Fruit fly (Drosophila melanogaster): ENCODE data around the gene Acam.

Acam gene

DNA sequence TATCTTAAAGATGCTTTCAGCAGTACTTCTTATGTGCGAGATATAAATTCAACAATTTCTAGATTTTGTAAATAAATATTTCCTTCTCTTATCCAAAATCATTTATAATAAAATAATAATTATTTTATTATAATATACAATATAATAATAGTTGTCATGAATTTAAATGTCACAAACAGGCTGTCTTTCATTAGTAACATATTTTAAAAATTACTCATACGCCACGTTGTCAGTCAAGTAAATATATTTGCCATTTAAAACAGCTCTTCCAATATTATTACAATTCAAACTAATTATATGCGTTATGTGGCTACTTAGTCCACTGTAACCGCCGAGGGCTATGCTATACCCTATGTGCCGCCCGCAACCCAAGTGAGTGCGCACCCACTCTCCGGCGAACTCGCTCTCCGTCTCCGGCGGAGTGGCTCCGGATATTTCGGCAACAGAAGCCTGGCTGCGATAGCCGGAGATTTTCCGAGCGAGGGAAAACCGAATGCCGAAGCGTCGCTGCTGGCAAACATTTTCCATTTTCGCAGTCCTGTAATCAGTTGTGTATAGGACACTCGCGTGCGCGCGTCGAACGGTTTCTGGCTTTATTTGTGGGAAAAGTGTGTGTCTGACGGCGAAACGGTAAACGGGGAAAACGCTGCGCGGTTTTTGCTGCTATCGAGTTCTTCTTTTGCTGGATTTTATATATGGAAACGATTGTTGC, 44.0 kb downstream of the Acam start, which contains the start of gene CG5890 (continued):
- TF ChIP-seq lbe (GFP tag; optimal IDR thresholded peaks at IDR 0.05) = no peak

All from whole organism, embryonic.